Worm (Caenorhabditis elegans) whole organism, midembryonic: ENCODE data around the gene teg-1.

Experiments used
- T22C8.4 ChIP-seq: fragments of 200-800 bp; sonication (Bioruptor generic); IDR thresholded peaks from 2 replicates; pipeline ENCODE4 v1.3.6; 2022; ENCODE audit warnings: missing genetic modification characterization, missing compliant biosample characterization
- klf-2 ChIP-seq: fragments of 200-800 bp; sonication (Bioruptor generic); conservative IDR thresholded peaks from 2 replicates; pipeline ENCODE4 v1.3.6; 2022; ENCODE audit warnings: missing genetic modification reagents, missing genetic modification characterization, missing compliant biosample characterization
- tab-1 ChIP-seq: fragments of 200-800 bp; sonication (Bioruptor generic); IDR thresholded peaks from 2 replicates; pipeline ENCODE4 v1.3.6; 2022; ENCODE audit warnings: missing genetic modification characterization, missing compliant biosample characterization

- TF ChIP-seq T22C8.4, result no peak
- no peak for TF ChIP-seq klf-2
- TF ChIP-seq tab-1 (GFP tag; lab: Robert Waterston, UW), result no peak
These were observed 41.4 kb upstream of the teg-1 start for ce11 chrIII:11359422-11359821.
